Worm (Caenorhabditis elegans) whole organism, young adult: ENCODE results near the gene T01G6.10.
A peak's percentile ranks its signal among the peaks of the same experiment; 100 is the strongest.

ENCODE experiments used
- B0261.1 ChIP-seq: sonication (generic microtip); optimal IDR thresholded peaks from 2 replicates; lab custom pipeline; 2016; ENCODE audit warnings: mild to moderate bottlenecking, missing genetic modification characterization, moderate library complexity, missing compliant biosample characterization
- F39B2.1 ChIP-seq: fragments of 200-800 bp; sonication (Bioruptor generic); IDR thresholded peaks from 2 replicates; pipeline ENCODE4 v1.3.6; 2022; ENCODE audit warnings: missing genetic modification reagents, missing genetic modification characterization, missing compliant biosample characterization
- F57C9.4 ChIP-seq: sonication (generic microtip); optimal IDR thresholded peaks from 2 replicates; lab custom pipeline; 2017; ENCODE audit warnings: mild to moderate bottlenecking, missing genetic modification characterization, missing compliant biosample characterization
- T07F8.4 ChIP-seq: sonication (generic microtip); optimal IDR thresholded peaks from 2 replicates; lab custom pipeline; 2016; ENCODE audit warnings: mild to moderate bottlenecking, missing genetic modification characterization, moderate library complexity, missing compliant biosample characterization
- T26A5.8 ChIP-seq: sonication (generic microtip); optimal IDR thresholded peaks from 2 replicates; lab custom pipeline; 2016; ENCODE audit warnings: missing genetic modification characterization, missing compliant biosample characterization
- Y56A3A.18 ChIP-seq: fragments of 200-800 bp; sonication (Bioruptor generic); IDR thresholded peaks from 2 replicates; pipeline ENCODE4 v1.3.6; 2022; ENCODE audit warnings: missing genetic modification reagents, missing genetic modification characterization, missing compliant biosample characterization
- Y79H2A.3 ChIP-seq: fragments of 200-800 bp; sonication (Bioruptor generic); conservative IDR thresholded peaks from 2 replicates; pipeline ENCODE4 v1.3.6; 2022; ENCODE audit warnings: missing genetic modification reagents, missing genetic modification characterization, missing compliant biosample characterization
- ama-1 ChIP-seq, 3 experiments: fragments of 150-350 bp in 1 of 3; sonication (generic microtip) in 2 of 3; optimal IDR thresholded peaks; 2 replicates each; lab custom pipeline; 2014 to 2018; ENCODE audit warnings: missing biosample characterization in 2 of 3, missing genetic modification characterization in 2 of 3, missing genetic modification reagents in 2 of 3
- cebp-1 ChIP-seq, 2 experiments: fragments of 200-800 bp in 1 of 2; sonication (Bioruptor generic) in 1 of 2; sonication (generic microtip) in 1 of 2; IDR thresholded peaks in 1 of 2; optimal IDR thresholded peaks in 1 of 2; 2 replicates each; pipeline versions ENCODE4 v1.3.6 to Lab custom; 2017 to 2022; ENCODE audit warnings: missing compliant biosample characterization in 2 of 2, missing genetic modification characterization in 2 of 2, mild to moderate bottlenecking in 1 of 2, missing genetic modification reagents in 1 of 2, moderate library complexity in 1 of 2
- cebp-2 ChIP-seq: fragments of 200-800 bp; sonication (Bioruptor generic); IDR thresholded peaks from 2 replicates; pipeline ENCODE4 v1.3.6; 2022; ENCODE audit warnings: missing genetic modification characterization, missing compliant biosample characterization
- ceh-27 ChIP-seq: fragments of 200-800 bp; sonication (Bioruptor generic); optimal IDR thresholded peaks from 2 replicates; lab custom pipeline; 2018; ENCODE audit warnings: mild to moderate bottlenecking, missing genetic modification characterization, moderate library complexity, missing compliant biosample characterization
- dpff-1 ChIP-seq: sonication (generic microtip); optimal IDR thresholded peaks from 2 replicates; lab custom pipeline; 2017; ENCODE audit warnings: mild to moderate bottlenecking, missing genetic modification characterization, missing compliant biosample characterization
- efl-1 ChIP-seq: fragments of 150-350 bp; optimal IDR thresholded peaks from 2 replicates; lab custom pipeline; 2014; ENCODE audit warnings: missing biosample characterization, missing genetic modification reagents, missing genetic modification characterization
- egl-44 ChIP-seq: fragments of 200-800 bp; sonication (Bioruptor generic); IDR thresholded peaks from 2 replicates; pipeline ENCODE4 v1.3.6; 2022; ENCODE audit warnings: missing genetic modification reagents, missing genetic modification characterization, missing compliant biosample characterization
- egrh-3 ChIP-seq: fragments of 200-800 bp; sonication (Bioruptor generic); IDR thresholded peaks from 2 replicates; pipeline ENCODE4 v1.3.6; 2022; ENCODE audit warnings: missing genetic modification reagents, missing genetic modification characterization, missing compliant biosample characterization
- ets-4 ChIP-seq: fragments of 200-800 bp; sonication (Bioruptor generic); optimal IDR thresholded peaks from 2 replicates; lab custom pipeline; 2018; ENCODE audit warnings: mild to moderate bottlenecking, missing genetic modification characterization, missing compliant biosample characterization
- let-526 ChIP-seq: fragments of 200-800 bp; sonication (Bioruptor generic); IDR thresholded peaks from 2 replicates; pipeline ENCODE4 v1.3.6; 2022; ENCODE audit warnings: missing genetic modification reagents, missing genetic modification characterization, missing compliant biosample characterization
- madf-6 ChIP-seq: fragments of 200-800 bp; sonication (Bioruptor generic); IDR thresholded peaks from 2 replicates; pipeline ENCODE4 v1.3.6; 2022; ENCODE audit warnings: missing genetic modification reagents, missing genetic modification characterization, missing compliant biosample characterization
- madf-8 ChIP-seq: fragments of 200-800 bp; sonication (Bioruptor generic); conservative IDR thresholded peaks from 2 replicates; pipeline ENCODE4 v1.3.6; 2022; ENCODE audit warnings: missing genetic modification reagents, missing genetic modification characterization, missing compliant biosample characterization
- mcd-1 ChIP-seq: fragments of 200-800 bp; sonication (Bioruptor generic); IDR thresholded peaks from 2 replicates; pipeline ENCODE4 v1.3.6; 2022; ENCODE audit warnings: missing genetic modification reagents, missing genetic modification characterization, missing compliant biosample characterization
- nfya-2 ChIP-seq: fragments of 200-800 bp; sonication (Bioruptor generic); IDR thresholded peaks from 2 replicates; pipeline ENCODE4 v1.3.6; 2022; ENCODE audit warnings: missing genetic modification reagents, missing genetic modification characterization, missing compliant biosample characterization
- nhr-80 ChIP-seq: sonication (generic microtip); optimal IDR thresholded peaks from 2 replicates; lab custom pipeline; 2016; ENCODE audit warnings: missing genetic modification characterization, missing compliant biosample characterization
- nhr-90 ChIP-seq: sonication (generic microtip); optimal IDR thresholded peaks from 2 replicates; lab custom pipeline; 2016; ENCODE audit warnings: missing genotype, mild to moderate bottlenecking, missing genetic modification characterization, missing compliant biosample characterization
- pbrm-1 ChIP-seq: fragments of 200-800 bp; sonication (Bioruptor generic); IDR thresholded peaks from 2 replicates; pipeline ENCODE4 v1.3.6; 2022; ENCODE audit warnings: missing genetic modification reagents, missing genetic modification characterization, missing compliant biosample characterization
- repo-1 ChIP-seq: sonication (generic microtip); optimal IDR thresholded peaks from 2 replicates; lab custom pipeline; 2017; ENCODE audit warnings: mild to moderate bottlenecking, missing genetic modification characterization, missing compliant biosample characterization
- snpc-4 ChIP-seq, 5 experiments: fragments of 150-350 bp in 1 of 5; sonication (generic microtip) in 4 of 5; optimal IDR thresholded peaks; 2 replicates each; lab custom pipeline; 2014 to 2018; ENCODE audit warnings: missing genetic modification characterization in 5 of 5, missing biosample characterization in 3 of 5, antibody characterized with exemption in 2 of 5, mild to moderate bottlenecking in 2 of 5, missing compliant biosample characterization in 2 of 5, missing genotype in 2 of 5, moderate library complexity in 2 of 5, missing genetic modification reagents in 1 of 5
- somi-1 ChIP-seq: fragments of 200-800 bp; sonication (Bioruptor generic); optimal IDR thresholded peaks from 2 replicates; lab custom pipeline; 2018; ENCODE audit warnings: mild to moderate bottlenecking, missing genetic modification characterization, missing compliant biosample characterization
- xnd-1 ChIP-seq: sonication (generic microtip); optimal IDR thresholded peaks from 2 replicates; lab custom pipeline; 2016; ENCODE audit warnings: missing genotype, missing genetic modification reagents, missing genetic modification characterization, missing compliant biosample characterization
- zfh-2 ChIP-seq: fragments of 200-800 bp; sonication (Bioruptor generic); conservative IDR thresholded peaks from 2 replicates; pipeline ENCODE4 v1.3.6; 2022; ENCODE audit warnings: missing genetic modification reagents, missing genetic modification characterization, missing compliant biosample characterization
- ztf-25 ChIP-seq: fragments of 200-800 bp; sonication (Bioruptor generic); IDR thresholded peaks from 2 replicates; pipeline ENCODE4 v1.3.6; 2022; ENCODE audit warnings: missing genetic modification reagents, missing genetic modification characterization, missing compliant biosample characterization

Gene T01G6.10

ce11 chrV:512420-512819 is 9.4 kb upstream of the T01G6.10 start, which contains the start of gene srh-37:
Gene srh-37 (minus strand): TSS chrV:512520.
- no peak for TF ChIP-seq ama-1 (optimal IDR thresholded peaks at IDR 0.05; lab: Kevin White, UChicago)
- TF ChIP-seq ama-1 (GFP tag; optimal IDR thresholded peaks at IDR 0.05; lab: Kevin White, UChicago), result no peak
- no peak for TF ChIP-seq efl-1
- TF ChIP-seq ets-4, result no peak
- TF ChIP-seq, all 124 proteins: peak for 0

ce11 chrV:505191-505590 is 2.2 kb upstream of the T01G6.10 start, which contains the start of gene srlf-19:
Gene srlf-19 (plus strand): TSS chrV:505491.
- TF ChIP-seq egrh-3 (GFP tag; lab: Robert Waterston, UW) (no peak), ztf-25 (no peak), nhr-80 (no peak), xnd-1 (tag; lab: Kevin White, UChicago) (no peak)

DNA sequence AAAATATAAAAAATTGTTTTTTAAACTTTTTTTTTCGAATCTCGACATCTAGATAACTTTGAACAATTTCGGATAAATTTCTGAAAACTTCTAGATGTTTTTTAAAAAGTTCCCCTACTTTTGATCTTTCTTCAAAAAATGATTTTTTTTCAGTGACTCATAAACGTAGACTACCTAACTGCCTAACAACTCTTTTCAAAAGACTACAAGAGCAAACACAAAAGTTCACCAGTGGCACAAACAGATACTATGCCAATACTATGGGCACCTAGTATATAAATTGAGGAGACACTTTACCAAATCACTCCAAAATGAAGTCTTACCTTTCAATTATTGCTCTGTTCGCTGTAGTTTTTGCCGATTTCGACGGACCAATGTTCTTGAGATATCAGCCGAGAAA is 705 bp upstream of the T01G6.10 start, which contains the start of gene srlf-35:
srlf-35 (plus strand) TSS at position 301 of the 400 bp plus-strand sequence.
- TF ChIP-seq Y79H2A.3, result no peak

- TF ChIP-seq somi-1, result no peak
- no peak for TF ChIP-seq pbrm-1
- TF ChIP-seq T26A5.8 (tag; lab: Kevin White, UChicago), result no peak
- TF ChIP-seq cebp-2 (GFP tag; lab: Robert Waterston, UW), result no peak
- no peak for TF ChIP-seq nhr-90 (tag; lab: Kevin White, UChicago)
- TF ChIP-seq madf-6, result no peak
- no peak for TF ChIP-seq madf-8 (GFP tag; lab: Robert Waterston, UW)
Observed at ce11 chrV:501230-501629, 1.8 kb downstream of the T01G6.10 start, which contains the start of gene str-256. Gene str-256 (minus strand): TSS chrV:501330.

DNA sequence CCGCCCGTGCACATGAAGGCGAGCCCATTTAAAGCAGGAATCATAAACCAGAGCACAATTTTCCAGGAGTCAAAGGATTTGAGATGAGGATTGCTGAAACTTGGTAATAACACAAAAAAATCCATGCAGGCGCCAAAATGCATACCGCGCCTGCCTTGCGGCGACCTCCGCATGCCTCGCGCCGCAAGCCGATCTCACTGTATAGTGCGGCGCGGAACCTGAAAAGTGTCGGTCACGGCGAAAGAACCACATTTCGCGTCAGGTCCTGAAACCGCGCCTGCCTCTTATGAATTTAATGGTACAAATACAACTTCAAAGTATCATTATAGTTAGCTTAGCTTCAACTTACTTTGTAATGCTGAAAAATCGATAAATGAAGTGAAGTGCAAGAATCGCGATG is 2.5 kb downstream of the T01G6.10 start:
- TF ChIP-seq F57C9.4 (tag; lab: Kevin White, UChicago) (no peak), zfh-2 (GFP tag; lab: Robert Waterston, UW) (peak; percentile 73), snpc-4 (GFP tag; optimal IDR thresholded peaks at IDR 0.05; lab: Kevin White, UChicago) (no peak), snpc-4 (tag; optimal IDR thresholded peaks at IDR 0.05; lab: Kevin White, UChicago) (peak in 1 of 4 experiments; percentile 1)

- TF ChIP-seq mcd-1 (GFP tag; lab: Robert Waterston, UW), result no peak
- no peak for TF ChIP-seq ceh-27 (GFP tag; lab: Kevin White, UChicago)
- no peak for TF ChIP-seq dpff-1 (tag; lab: Kevin White, UChicago)
- no peak for TF ChIP-seq egl-44
- no peak for TF ChIP-seq repo-1 (tag; lab: Kevin White, UChicago)
- TF ChIP-seq F39B2.1 (GFP tag; lab: Robert Waterston, UW), result no peak
- no peak for TF ChIP-seq cebp-1 (GFP tag; IDR thresholded peaks at IDR 0.05; lab: Robert Waterston, UW)
- TF ChIP-seq cebp-1 (tag; optimal IDR thresholded peaks at IDR 0.05; lab: Kevin White, UChicago), result no peak
- TF ChIP-seq T07F8.4 (tag; lab: Kevin White, UChicago), result no peak
- TF ChIP-seq let-526 (GFP tag; lab: Robert Waterston, UW), result no peak
- TF ChIP-seq nfya-2 (GFP tag; lab: Robert Waterston, UW), result no peak
- no peak for TF ChIP-seq Y56A3A.18 (GFP tag; lab: Robert Waterston, UW)
- no peak for TF ChIP-seq B0261.1 (tag; lab: Kevin White, UChicago)
Observed at ce11 chrV:497399-497798, 5.6 kb downstream of the T01G6.10 start, which contains the start of gene T01G6.1. Gene T01G6.1 (plus strand): TSS chrV:497699.
